Fruit fly (Drosophila melanogaster): ENCODE measurements around the gene CG8851.

dm6 chr2L:3507209-3508164, 12.0 kb upstream of the CG8851 start, which contains the start of gene tim:
- TF ChIP-seq Pif1B (GFP tag; optimal IDR thresholded peaks at IDR 0.05) (no peak), D1 (tag; optimal IDR thresholded peaks at IDR 0.05) (no peak)

All from whole organism, pupa.